Fruit fly (Drosophila melanogaster): ENCODE data around the gene Eig71Eh.

The Eig71Eh gene

dm6 chr3L:15706199-15706598 is 47.0 kb upstream of the Eig71Eh start (continued):
- TF ChIP-seq MESR4 (GFP tag; optimal IDR thresholded peaks at IDR 0.05) (no peak), CG15479 (GFP tag; optimal IDR thresholded peaks at IDR 0.05) (no peak), dati (GFP tag; IDR thresholded peaks at IDR 0.05) (no peak), CG32532 (GFP tag; IDR thresholded peaks at IDR 0.05) (no peak), cad (GFP tag; optimal IDR thresholded peaks at IDR 0.05) (no peak), CG2116 (GFP tag; optimal IDR thresholded peaks at IDR 0.05) (no peak), CG34376 (GFP tag; optimal IDR thresholded peaks at IDR 0.05) (no peak), CG12219 (GFP tag; optimal IDR thresholded peaks at IDR 0.05) (peak; percentile 33), lmd (GFP tag; IDR thresholded peaks at IDR 0.05) (no peak), wdn (GFP tag; IDR thresholded peaks at IDR 0.05) (no peak), CG10267 (tag; optimal IDR thresholded peaks at IDR 0.05) (no peak), CG11398 (GFP tag; optimal IDR thresholded peaks at IDR 0.05) (no peak), Asciz (GFP tag; optimal IDR thresholded peaks at IDR 0.05) (peak; percentile 36), CHES-1-like (GFP tag; optimal IDR thresholded peaks at IDR 0.05) (no peak), CG8281 (tag; optimal IDR thresholded peaks at IDR 0.05) (peak; percentile 68), CG9437 (GFP tag; optimal IDR thresholded peaks at IDR 0.05) (no peak), CkIIα-i1 (GFP tag; IDR thresholded peaks at IDR 0.05) (no peak), gsb (GFP tag; IDR thresholded peaks at IDR 0.05) (no peak), Rfx (GFP tag; IDR thresholded peaks at IDR 0.05) (no peak), CTCF (GFP tag; optimal IDR thresholded peaks at IDR 0.05) (no peak), Dip2 (GFP tag; IDR thresholded peaks at IDR 0.05) (no peak), pum (GFP tag; optimal IDR thresholded peaks at IDR 0.05) (no peak), Ets65A (GFP tag) (no peak), gsb-n (tag; optimal IDR thresholded peaks at IDR 0.05) (no peak), CG31365 (tag; optimal IDR thresholded peaks at IDR 0.05) (no peak), CG7357 (GFP tag; IDR thresholded peaks at IDR 0.05) (no peak), Sry-β (GFP tag; optimal IDR thresholded peaks at IDR 0.05) (no peak), chif (GFP tag; optimal IDR thresholded peaks at IDR 0.05) (no peak), CG11723 (GFP tag; optimal IDR thresholded peaks at IDR 0.05) (no peak), ro (GFP tag; IDR thresholded peaks at IDR 0.05) (no peak), HmgD (GFP tag; optimal IDR thresholded peaks at IDR 0.05) (no peak), CG14667 (GFP tag; IDR thresholded peaks at IDR 0.05) (no peak), slp2 (GFP tag; optimal IDR thresholded peaks at IDR 0.05) (no peak), eve (GFP tag; optimal IDR thresholded peaks at IDR 0.05) (peak in 1 of 2 experiments; percentile 38), H2.0 (GFP tag; IDR thresholded peaks at IDR 0.05) (no peak), Dref (GFP tag; IDR thresholded peaks at IDR 0.05) (no peak), MTF-1 (GFP tag; optimal IDR thresholded peaks at IDR 0.05; ENCODE audit: borderline replicate concordance) (no peak), zf30C (GFP tag; optimal IDR thresholded peaks at IDR 0.05) (no peak), en (GFP tag; optimal IDR thresholded peaks at IDR 0.05) (no peak), Kr (GFP tag; optimal IDR thresholded peaks at IDR 0.05) (peak; percentile 2), mirr (GFP tag; optimal IDR thresholded peaks at IDR 0.05) (no peak), kni (GFP tag; optimal IDR thresholded peaks at IDR 0.05) (peak; percentile 82), CG11093 (GFP tag; IDR thresholded peaks at IDR 0.05) (no peak), dan (GFP tag; IDR thresholded peaks at IDR 0.05) (no peak), CG10431 (GFP tag; optimal IDR thresholded peaks at IDR 0.05) (peak; percentile 54), cas (GFP tag; IDR thresholded peaks at IDR 0.05) (no peak), ewg (GFP tag; optimal IDR thresholded peaks at IDR 0.05) (no peak), CG17829 (tag; optimal IDR thresholded peaks at IDR 0.05) (no peak), twi (tag; optimal IDR thresholded peaks at IDR 0.05) (no peak), run (tag; optimal IDR thresholded peaks at IDR 0.05) (no peak), CG8359 (GFP tag; optimal IDR thresholded peaks at IDR 0.05; ENCODE audit: borderline replicate concordance) (no peak), Poxn (GFP tag; IDR thresholded peaks at IDR 0.05) (no peak), CG7987 (GFP tag; optimal IDR thresholded peaks at IDR 0.05) (no peak)

Data from whole organism, embryonic.